Worm (Caenorhabditis elegans): ENCODE data around the gene scl-1.

scl-1 gene

DNA sequence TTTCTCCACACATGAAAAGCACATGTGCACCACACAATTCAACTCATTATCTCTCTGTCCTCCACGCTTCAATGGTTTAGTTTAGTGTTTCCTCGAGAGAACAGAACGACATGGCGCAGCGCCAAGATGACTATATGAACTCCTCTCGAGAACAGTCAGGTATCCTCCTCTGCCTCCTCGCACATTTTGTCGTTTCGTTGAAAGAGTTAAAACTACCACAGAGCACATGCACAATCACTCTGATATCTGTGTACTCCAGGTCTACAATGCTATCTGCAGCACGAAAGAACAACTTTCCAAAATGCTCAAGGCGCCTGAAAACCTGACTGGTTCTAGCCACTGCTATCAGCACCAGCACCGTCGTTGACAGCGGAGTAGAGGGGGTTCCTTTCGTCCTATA lies 29.4 kb upstream of the scl-1 start:
- TF ChIP-seq cog-1 (tag; optimal IDR thresholded peaks at IDR 0.05): no peak
- no peak for TF ChIP-seq tab-1 (GFP tag; IDR thresholded peaks at IDR 0.05)
- no peak for TF ChIP-seq ztf-29 (GFP tag; IDR thresholded peaks at IDR 0.05)
- TF ChIP-seq med-1 (GFP tag; optimal IDR thresholded peaks at IDR 0.05; ENCODE audit: insufficient read depth): no peak
- no peak for TF ChIP-seq ref-1 (GFP tag; conservative IDR thresholded peaks at IDR 0.05)
- no peak for TF ChIP-seq T22C8.4 (GFP tag; IDR thresholded peaks at IDR 0.05)
- TF ChIP-seq flt-1 (GFP tag; IDR thresholded peaks at IDR 0.05): no peak
- no peak for TF ChIP-seq ztf-23 (GFP tag; IDR thresholded peaks at IDR 0.05)
- TF ChIP-seq klf-2 (GFP tag; conservative IDR thresholded peaks at IDR 0.05): no peak

DNA sequence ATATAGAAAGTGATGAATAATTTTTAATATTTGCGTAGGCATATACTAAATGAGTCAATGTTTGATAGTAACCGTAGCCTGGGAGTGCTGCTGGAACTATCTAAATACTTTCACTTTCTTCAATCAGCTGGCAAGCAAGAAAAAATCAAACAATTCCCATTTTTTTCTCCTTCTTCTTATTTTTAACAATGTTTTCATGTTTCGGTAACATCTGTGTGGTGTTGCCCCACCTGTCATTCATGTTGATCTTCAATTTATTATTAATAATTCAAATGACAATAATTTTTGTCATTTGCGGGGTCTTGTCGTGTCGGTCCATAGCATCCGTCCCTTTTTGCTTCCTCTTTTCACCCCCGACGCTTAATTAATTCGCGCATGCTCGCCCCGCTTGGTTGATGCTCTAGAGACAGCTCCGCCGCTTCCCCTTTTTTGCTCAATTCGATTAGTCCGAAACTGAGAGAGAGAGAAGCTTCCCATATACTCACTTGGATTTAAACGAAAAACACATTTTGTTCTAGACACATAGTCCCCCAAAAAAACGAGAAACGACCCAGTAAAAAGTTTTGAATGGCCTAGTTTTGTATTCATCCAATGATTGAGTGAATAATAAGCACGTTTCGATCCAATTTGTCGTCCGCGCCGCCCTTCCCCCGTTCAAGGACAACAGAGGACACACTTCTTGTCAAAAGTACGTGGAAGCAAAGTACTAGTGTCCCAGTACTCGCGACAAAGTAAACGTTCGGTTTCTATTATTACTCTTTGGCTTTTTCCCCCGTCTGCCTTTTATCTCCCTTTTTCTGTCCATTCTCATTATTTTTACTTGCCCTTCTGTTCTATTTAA lies 28.1 kb upstream of the scl-1 start:
- TF ChIP-seq cog-1 (tag; optimal IDR thresholded peaks at IDR 0.05) (peak; percentile 6), ref-1 (GFP tag; conservative IDR thresholded peaks at IDR 0.05) (no peak)

DNA sequence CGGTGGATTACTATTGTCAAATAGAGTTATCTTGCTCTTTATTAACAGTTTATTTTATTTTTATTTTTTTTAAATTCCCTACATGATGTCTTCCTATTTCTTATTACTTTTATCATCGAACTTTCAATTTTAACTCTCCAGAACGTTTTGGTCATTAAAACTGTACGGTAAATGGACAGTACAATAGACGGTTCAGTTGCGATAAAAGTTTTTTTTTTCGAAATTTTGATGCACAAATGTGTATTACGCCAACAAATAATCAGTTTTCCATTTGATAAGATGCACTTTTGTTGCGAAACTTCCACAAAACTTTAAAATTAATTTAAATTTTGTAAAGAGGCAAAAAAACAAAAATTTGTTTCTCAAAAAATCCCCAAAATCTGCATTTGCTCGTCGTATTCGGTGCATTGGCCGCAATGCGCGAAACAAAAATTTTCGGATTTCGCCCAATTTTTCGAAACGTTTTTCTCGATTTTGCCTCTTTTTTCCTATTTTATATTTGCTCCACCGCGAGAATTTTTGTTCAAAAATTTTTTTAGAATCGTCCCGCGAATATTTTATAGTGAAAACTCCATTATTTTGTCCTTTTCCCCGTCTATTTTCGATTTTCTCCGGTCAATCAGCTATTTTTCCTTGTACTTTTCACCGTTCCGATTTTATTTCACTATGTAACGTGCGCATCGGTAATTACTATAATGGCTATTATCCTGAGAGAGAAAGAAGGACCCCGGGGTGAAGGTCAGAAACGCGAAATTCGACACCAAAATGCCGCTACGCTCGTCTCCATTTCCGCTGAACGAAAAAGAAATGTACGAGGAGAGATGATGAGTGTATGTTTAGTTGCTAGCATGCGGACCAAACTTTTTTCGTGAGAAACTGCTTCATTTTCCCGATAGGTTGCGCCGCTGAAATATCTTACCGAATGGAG lies 27.1 kb upstream of the scl-1 start:
- no peak for TF ChIP-seq klf-2 (GFP tag; conservative IDR thresholded peaks at IDR 0.05)
- no peak for TF ChIP-seq T22C8.4 (GFP tag; IDR thresholded peaks at IDR 0.05)
- no peak for TF ChIP-seq ztf-23 (GFP tag; IDR thresholded peaks at IDR 0.05)
- no peak for TF ChIP-seq tab-1 (GFP tag; IDR thresholded peaks at IDR 0.05)
- TF ChIP-seq med-1 (GFP tag; optimal IDR thresholded peaks at IDR 0.05; ENCODE audit: insufficient read depth): no peak
- TF ChIP-seq cog-1 (tag; optimal IDR thresholded peaks at IDR 0.05): no peak
- no peak for TF ChIP-seq flt-1 (GFP tag; IDR thresholded peaks at IDR 0.05)
- TF ChIP-seq ztf-29 (GFP tag; IDR thresholded peaks at IDR 0.05): no peak
- TF ChIP-seq ref-1 (GFP tag; conservative IDR thresholded peaks at IDR 0.05): no peak

DNA sequence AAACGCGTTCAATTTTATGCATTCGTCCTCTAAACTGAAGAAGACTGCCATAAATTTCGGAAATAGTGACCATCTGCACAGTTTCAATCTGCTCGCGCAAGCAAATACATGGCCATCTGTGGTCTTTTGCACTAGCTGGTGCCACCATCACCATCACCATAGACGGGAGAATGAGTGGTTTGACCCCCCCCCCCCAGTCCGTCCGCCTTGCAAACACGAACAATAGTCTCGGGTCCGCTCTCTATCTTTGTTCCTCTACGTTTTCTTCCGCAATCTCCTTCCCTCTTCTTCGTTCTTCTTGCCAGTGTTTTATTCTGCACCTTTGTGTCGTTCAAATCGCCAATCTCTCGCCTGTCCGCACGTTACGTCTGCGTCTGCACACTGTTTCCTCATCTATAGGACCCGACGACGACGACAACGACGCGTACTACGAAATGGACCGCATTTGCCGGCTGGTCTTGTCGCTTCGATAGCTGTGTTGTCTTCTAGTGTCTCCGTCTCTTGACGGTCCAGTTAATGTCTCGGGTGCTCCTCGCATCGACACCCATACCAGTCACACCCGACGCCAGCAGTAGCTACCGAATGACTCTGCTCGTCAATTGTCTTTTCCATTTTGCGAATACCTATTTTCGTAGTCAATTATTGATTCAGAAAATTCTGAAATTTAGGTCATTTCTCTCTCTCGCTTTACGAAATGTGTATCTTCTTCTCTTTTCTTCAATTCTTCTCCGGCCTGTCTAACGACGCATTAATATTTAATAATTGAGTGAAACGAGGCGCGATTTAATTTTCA lies 26.3 kb upstream of the scl-1 start:
- TF ChIP-seq med-1 (GFP tag; optimal IDR thresholded peaks at IDR 0.05; ENCODE audit: insufficient read depth) (no peak), flt-1 (GFP tag; IDR thresholded peaks at IDR 0.05) (0 out of 2 replicates have a peak, but pooled peaks have one; percentile 3), klf-2 (GFP tag; conservative IDR thresholded peaks at IDR 0.05) (no peak), cog-1 (tag; optimal IDR thresholded peaks at IDR 0.05) (peak; percentile 46), tab-1 (GFP tag; IDR thresholded peaks at IDR 0.05) (0 out of 2 replicates have a peak, but pooled peaks have one; percentile 49), T22C8.4 (GFP tag; IDR thresholded peaks at IDR 0.05) (no peak), ztf-23 (GFP tag; IDR thresholded peaks at IDR 0.05) (no peak; the same call in 1 of the 2 replicates), ztf-29 (GFP tag; IDR thresholded peaks at IDR 0.05) (no peak), ref-1 (GFP tag; conservative IDR thresholded peaks at IDR 0.05) (no peak)

DNA sequence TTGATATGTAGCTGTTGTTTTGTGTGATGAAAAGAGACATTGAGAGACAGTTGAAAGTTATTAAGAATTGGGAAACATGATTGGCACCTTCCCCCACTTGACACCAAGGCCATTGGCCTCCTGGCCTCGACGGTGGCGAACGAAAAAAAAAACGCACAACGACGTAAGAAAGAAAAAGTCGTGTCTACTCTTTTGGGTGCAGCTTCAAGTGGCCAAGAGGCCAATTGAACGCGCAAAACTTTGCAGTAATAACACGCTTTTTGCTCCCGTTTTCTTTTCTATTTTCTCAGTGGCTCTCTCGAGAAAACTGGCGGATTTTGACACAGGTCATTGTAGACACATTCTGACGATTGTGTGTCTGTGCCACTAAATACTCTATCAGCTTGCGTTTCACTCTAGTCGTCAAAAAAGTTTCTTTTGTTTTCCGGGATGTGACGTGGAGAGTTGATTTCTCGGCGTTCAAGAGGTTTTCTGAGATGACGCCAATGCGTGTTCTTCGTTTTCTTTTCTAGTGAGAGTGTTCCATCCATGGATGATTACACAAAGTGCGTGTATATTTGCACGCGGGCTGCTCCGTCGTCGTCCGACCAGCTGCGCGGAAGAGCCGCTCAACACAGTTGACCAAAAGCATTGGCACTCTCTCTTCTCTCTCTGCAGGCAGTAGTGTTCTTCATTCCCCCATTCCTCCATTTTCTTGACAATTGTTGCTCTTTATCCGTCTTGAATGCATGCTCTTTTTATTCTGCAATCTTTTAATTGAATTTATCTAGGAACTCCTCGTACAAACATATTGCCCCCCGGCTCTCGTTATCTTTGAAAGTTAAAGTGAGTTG lies 25.4 kb upstream of the scl-1 start:
- TF ChIP-seq tab-1 (GFP tag; IDR thresholded peaks at IDR 0.05): 0 out of 2 replicates have a peak, but pooled peaks have one; percentile 63
- TF ChIP-seq klf-2 (GFP tag; conservative IDR thresholded peaks at IDR 0.05): no peak; the same call in 1 of the 2 replicates
- TF ChIP-seq ztf-23 (GFP tag; IDR thresholded peaks at IDR 0.05): no peak
- TF ChIP-seq ztf-29 (GFP tag; IDR thresholded peaks at IDR 0.05): no peak
- no peak for TF ChIP-seq med-1 (GFP tag; optimal IDR thresholded peaks at IDR 0.05; ENCODE audit: insufficient read depth)
- TF ChIP-seq ref-1 (GFP tag; conservative IDR thresholded peaks at IDR 0.05): no peak
- TF ChIP-seq cog-1 (tag; optimal IDR thresholded peaks at IDR 0.05): peak; percentile 20
- TF ChIP-seq T22C8.4 (GFP tag; IDR thresholded peaks at IDR 0.05): no peak
- TF ChIP-seq flt-1 (GFP tag; IDR thresholded peaks at IDR 0.05): no peak

DNA sequence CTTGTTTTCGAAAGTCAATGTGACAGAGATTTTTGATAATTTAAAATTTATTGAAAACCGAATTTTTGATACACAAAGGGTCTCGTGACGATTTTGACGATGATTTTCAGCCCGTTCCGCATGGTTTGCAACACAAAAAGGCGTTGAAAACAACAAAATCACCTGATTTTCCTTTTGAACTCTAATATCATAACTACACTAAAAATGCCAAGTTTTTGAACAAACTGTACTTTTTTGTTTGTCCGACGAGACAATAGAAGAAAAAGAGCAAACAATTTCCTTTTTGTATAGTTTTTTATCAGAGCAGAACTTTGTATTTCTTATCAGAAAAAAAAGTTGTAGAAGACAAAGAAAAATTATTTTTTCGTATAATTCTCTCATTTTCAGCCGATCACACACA lies 24.0 kb upstream of the scl-1 start:
- TF ChIP-seq T22C8.4 (GFP tag; IDR thresholded peaks at IDR 0.05): no peak
- TF ChIP-seq ref-1 (GFP tag; conservative IDR thresholded peaks at IDR 0.05): no peak
- TF ChIP-seq ztf-29 (GFP tag; IDR thresholded peaks at IDR 0.05): no peak
- no peak for TF ChIP-seq klf-2 (GFP tag; conservative IDR thresholded peaks at IDR 0.05)
- no peak for TF ChIP-seq tab-1 (GFP tag; IDR thresholded peaks at IDR 0.05)
- no peak for TF ChIP-seq flt-1 (GFP tag; IDR thresholded peaks at IDR 0.05)
- TF ChIP-seq ztf-23 (GFP tag; IDR thresholded peaks at IDR 0.05): no peak
- no peak for TF ChIP-seq cog-1 (tag; optimal IDR thresholded peaks at IDR 0.05)
- TF ChIP-seq med-1 (GFP tag; optimal IDR thresholded peaks at IDR 0.05; ENCODE audit: insufficient read depth): no peak

DNA sequence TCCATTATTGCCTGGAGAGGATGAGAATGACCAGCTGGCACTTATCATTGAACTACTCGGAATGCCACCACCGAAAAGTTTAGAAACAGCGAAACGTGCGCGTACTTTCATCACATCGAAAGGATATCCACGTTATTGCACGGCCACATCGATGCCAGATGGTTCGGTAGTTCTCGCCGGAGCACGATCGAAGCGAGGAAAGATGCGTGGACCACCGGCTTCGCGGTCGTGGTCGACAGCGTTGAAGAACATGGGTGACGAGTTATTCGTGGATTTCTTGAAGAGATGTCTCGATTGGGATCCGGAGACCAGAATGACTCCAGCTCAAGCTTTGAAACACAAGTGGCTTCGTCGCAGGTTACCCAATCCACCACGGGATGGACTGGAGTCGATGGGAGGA lies 22.6 kb upstream of the scl-1 start:
- TF ChIP-seq ztf-23 (GFP tag; IDR thresholded peaks at IDR 0.05) (no peak), cog-1 (tag; optimal IDR thresholded peaks at IDR 0.05) (no peak), ref-1 (GFP tag; conservative IDR thresholded peaks at IDR 0.05) (no peak), med-1 (GFP tag; optimal IDR thresholded peaks at IDR 0.05; ENCODE audit: insufficient read depth) (no peak), T22C8.4 (GFP tag; IDR thresholded peaks at IDR 0.05) (no peak), flt-1 (GFP tag; IDR thresholded peaks at IDR 0.05) (no peak), ztf-29 (GFP tag; IDR thresholded peaks at IDR 0.05) (no peak), klf-2 (GFP tag; conservative IDR thresholded peaks at IDR 0.05) (no peak), tab-1 (GFP tag; IDR thresholded peaks at IDR 0.05) (no peak)

DNA sequence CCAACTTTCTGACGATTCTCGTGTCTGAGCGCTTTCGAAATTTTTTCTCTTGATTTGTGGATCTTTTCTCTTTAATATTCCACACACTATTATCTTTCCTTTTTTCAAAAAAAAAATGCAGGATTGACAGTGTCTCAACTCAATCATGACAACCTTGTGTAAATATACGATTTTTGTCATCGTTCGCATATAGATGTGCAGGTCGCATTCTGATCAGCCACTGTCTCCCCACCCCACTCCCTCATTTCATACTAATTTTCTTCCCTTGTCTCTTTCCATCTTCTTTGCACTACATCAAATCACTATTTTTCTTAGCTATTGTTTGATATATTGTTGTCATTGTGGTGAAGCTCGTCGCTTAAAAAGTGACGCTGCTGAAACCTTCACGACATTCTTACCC lies 20.8 kb upstream of the scl-1 start:
- TF ChIP-seq cog-1 (tag; optimal IDR thresholded peaks at IDR 0.05) (no peak), ztf-23 (GFP tag; IDR thresholded peaks at IDR 0.05) (no peak), T22C8.4 (GFP tag; IDR thresholded peaks at IDR 0.05) (no peak), med-1 (GFP tag; optimal IDR thresholded peaks at IDR 0.05; ENCODE audit: insufficient read depth) (no peak), tab-1 (GFP tag; IDR thresholded peaks at IDR 0.05) (no peak), ref-1 (GFP tag; conservative IDR thresholded peaks at IDR 0.05) (no peak), ztf-29 (GFP tag; IDR thresholded peaks at IDR 0.05) (no peak), klf-2 (GFP tag; conservative IDR thresholded peaks at IDR 0.05) (no peak), flt-1 (GFP tag; IDR thresholded peaks at IDR 0.05) (no peak)

Measured in whole organism, midembryonic.